Worm (Caenorhabditis elegans): ENCODE data around the gene aagr-3.

Gene aagr-3

DNA sequence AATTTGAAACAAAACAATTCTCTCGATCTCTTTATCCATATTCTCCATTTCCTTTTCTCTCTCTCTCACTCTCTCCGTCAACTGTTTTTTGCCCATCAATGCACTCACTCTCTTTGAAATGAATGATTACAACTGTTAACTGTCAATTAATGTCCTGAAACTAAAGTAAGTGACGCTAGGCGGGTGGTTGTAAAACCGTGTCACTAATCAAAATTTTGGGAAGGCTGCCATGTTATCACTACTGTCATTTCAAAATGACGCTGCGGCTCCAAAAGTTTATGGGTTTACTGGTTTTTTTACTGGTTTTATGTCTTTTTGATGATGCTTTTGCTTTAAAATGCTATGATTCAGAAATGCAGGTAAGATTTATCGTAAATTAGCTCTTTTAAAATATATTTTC lies 50.1 kb downstream of the aagr-3 start, which contains the start of gene ZK287.9:
Gene ZK287.9, plus strand, starts transcription at position 192 of the 400 bp plus-strand sequence.
- no peak for TF ChIP-seq unc-62 (GFP tag; optimal IDR thresholded peaks at IDR 0.05)

DNA sequence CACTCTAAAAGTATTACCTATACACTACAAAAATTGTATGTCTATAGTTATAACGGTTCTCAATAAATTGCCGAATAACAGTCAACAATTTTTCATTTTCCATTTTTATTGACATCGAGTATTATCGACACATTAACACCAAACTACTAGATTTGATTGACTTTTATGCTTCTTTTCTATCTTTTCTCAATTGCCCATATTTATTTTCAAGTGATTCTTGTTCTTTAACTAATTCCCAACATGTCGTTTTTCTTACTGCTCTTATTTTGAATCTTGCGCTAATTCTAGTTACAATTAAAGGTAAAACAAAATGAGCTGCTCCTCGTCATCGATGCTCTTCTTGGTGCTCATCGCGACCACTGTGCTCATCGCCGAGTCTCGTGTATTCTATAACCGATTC lies 51.3 kb downstream of the aagr-3 start, which contains the start of gene cthd-1:
Gene cthd-1, plus strand, starts transcription at position 301 of the 400 bp plus-strand sequence.
- TF ChIP-seq unc-62 (GFP tag; optimal IDR thresholded peaks at IDR 0.05) = no peak
